Fruit fly (Drosophila melanogaster): Measurements from ENCODE around the gene CG42542.

DNA sequence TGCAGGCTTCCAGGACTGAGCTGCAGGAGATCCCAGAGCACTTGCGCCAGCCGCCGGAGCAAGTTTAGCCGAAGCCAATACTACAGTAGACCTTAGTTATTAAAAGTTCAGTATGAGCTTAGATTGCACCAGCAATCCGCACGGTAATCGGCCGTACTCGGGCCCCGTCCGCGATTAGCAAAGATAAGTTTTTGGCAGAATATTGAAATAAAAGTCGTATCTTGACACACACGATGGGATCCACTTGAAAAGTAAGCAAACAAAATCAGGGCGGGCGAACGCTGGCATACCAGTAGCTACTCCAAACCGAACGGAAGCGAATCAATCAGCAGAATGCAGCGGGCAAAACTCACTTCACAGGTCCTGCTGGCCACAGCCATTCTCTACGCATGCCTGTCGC lies 33.9 kb downstream of the CG42542 start, which contains the start of gene CG34316:
- TF ChIP-seq CG5204 (GFP tag; optimal IDR thresholded peaks at IDR 0.05) (no peak), CG33017 (tag; optimal IDR thresholded peaks at IDR 0.05) (no peak), Mnt (GFP tag; optimal IDR thresholded peaks at IDR 0.05) (no peak), cnc (optimal IDR thresholded peaks at IDR 0.05) (no peak), Hr96 (GFP tag; optimal IDR thresholded peaks at IDR 0.05) (no peak)

Measured in whole organism, adult.